Worm (Caenorhabditis elegans) whole organism, L4/young adult: ENCODE measurements around the gene nhr-258.

Experiments
- dao-5 ChIP-seq: sonication (generic microtip); optimal IDR thresholded peaks from 2 replicates; lab custom pipeline; 2016; ENCODE audit warnings: missing genotype, missing genetic modification characterization, moderate library complexity, missing compliant biosample characterization
- him-1 ChIP-seq: sonication (generic microtip); optimal IDR thresholded peaks from 2 replicates; lab custom pipeline; 2016; ENCODE audit warnings: missing genotype, missing genetic modification reagents, missing genetic modification characterization, missing compliant biosample characterization

ce11 chrIV:8068280-8068679 is 23.5 kb downstream of the nhr-258 start:
- TF ChIP-seq dao-5 (tag; lab: Kevin White, UChicago) (no peak), him-1 (tag; lab: Kevin White, UChicago) (no peak)
